Worm (Caenorhabditis elegans) whole organism, midembryonic: ENCODE measurements around the gene fbxa-51.

ENCODE experiments used
- T22C8.4 ChIP-seq: fragments of 200-800 bp; sonication (Bioruptor generic); IDR thresholded peaks from 2 replicates; pipeline ENCODE4 v1.3.6; 2022; ENCODE audit warnings: missing genetic modification characterization, missing compliant biosample characterization
- cog-1 ChIP-seq: sonication (generic microtip); optimal IDR thresholded peaks from 2 replicates; lab custom pipeline; 2016; ENCODE audit warnings: missing genetic modification characterization, missing compliant biosample characterization
- flt-1 ChIP-seq: fragments of 200-800 bp; sonication (Bioruptor generic); IDR thresholded peaks from 2 replicates; pipeline ENCODE4 v1.3.6; 2022; ENCODE audit warnings: missing genetic modification characterization, missing compliant biosample characterization
- klf-2 ChIP-seq: fragments of 200-800 bp; sonication (Bioruptor generic); conservative IDR thresholded peaks from 2 replicates; pipeline ENCODE4 v1.3.6; 2022; ENCODE audit warnings: missing genetic modification reagents, missing genetic modification characterization, missing compliant biosample characterization
- med-1 ChIP-seq: sonication (generic microtip); optimal IDR thresholded peaks from 2 replicates; lab custom pipeline; 2017; ENCODE audit warnings: missing genetic modification characterization, mild to moderate bottlenecking, missing compliant biosample characterization, antibody characterized with exemption, missing genetic modification reagents; ENCODE audit not compliant: insufficient read depth
- ref-1 ChIP-seq: fragments of 200-800 bp; sonication (Bioruptor generic); conservative IDR thresholded peaks from 2 replicates; pipeline ENCODE4 v1.3.6; 2022; ENCODE audit warnings: missing genetic modification reagents, missing genetic modification characterization, missing compliant biosample characterization
- tab-1 ChIP-seq: fragments of 200-800 bp; sonication (Bioruptor generic); IDR thresholded peaks from 2 replicates; pipeline ENCODE4 v1.3.6; 2022; ENCODE audit warnings: missing genetic modification characterization, missing compliant biosample characterization
- ztf-23 ChIP-seq: fragments of 200-800 bp; sonication (Bioruptor generic); IDR thresholded peaks from 2 replicates; pipeline ENCODE4 v1.3.6; 2022; ENCODE audit warnings: missing genetic modification reagents, missing genetic modification characterization, missing compliant biosample characterization
- ztf-29 ChIP-seq: fragments of 200-800 bp; sonication (Bioruptor generic); IDR thresholded peaks from 2 replicates; pipeline ENCODE4 v1.3.6; 2022; ENCODE audit warnings: missing genetic modification reagents, missing genetic modification characterization, missing compliant biosample characterization

Gene fbxa-51

ce11 chrIII:1008091-1008490 is 46.0 kb downstream of the fbxa-51 start, which contains the start of gene clc-27:
clc-27 (plus strand) TSS chrIII:1008391.
- TF ChIP-seq ztf-29 (GFP tag; lab: Robert Waterston, UW): no peak
- TF ChIP-seq T22C8.4: no peak
- TF ChIP-seq ztf-23: no peak
- no peak for TF ChIP-seq med-1 (GFP tag; lab: Kevin White, UChicago)

ce11 chrIII:1009775-1010174 is 47.7 kb downstream of the fbxa-51 start, which contains the start of gene clc-24:
clc-24 (plus strand) TSS chrIII:1010037.
- TF ChIP-seq flt-1 (GFP tag; lab: Robert Waterston, UW): no peak
- TF ChIP-seq ref-1 (GFP tag; lab: Robert Waterston, UW): no peak
- TF ChIP-seq klf-2 (GFP tag; lab: Robert Waterston, UW): no peak
- no peak for TF ChIP-seq ztf-23
- TF ChIP-seq ztf-29 (GFP tag; lab: Robert Waterston, UW): no peak
- TF ChIP-seq med-1 (GFP tag; lab: Kevin White, UChicago): no peak
- no peak for TF ChIP-seq cog-1
- TF ChIP-seq T22C8.4: no peak
- TF ChIP-seq tab-1: no peak
